Fruit fly (Drosophila melanogaster): Measurements from ENCODE around the gene CG34456.

Gene CG34456

DNA sequence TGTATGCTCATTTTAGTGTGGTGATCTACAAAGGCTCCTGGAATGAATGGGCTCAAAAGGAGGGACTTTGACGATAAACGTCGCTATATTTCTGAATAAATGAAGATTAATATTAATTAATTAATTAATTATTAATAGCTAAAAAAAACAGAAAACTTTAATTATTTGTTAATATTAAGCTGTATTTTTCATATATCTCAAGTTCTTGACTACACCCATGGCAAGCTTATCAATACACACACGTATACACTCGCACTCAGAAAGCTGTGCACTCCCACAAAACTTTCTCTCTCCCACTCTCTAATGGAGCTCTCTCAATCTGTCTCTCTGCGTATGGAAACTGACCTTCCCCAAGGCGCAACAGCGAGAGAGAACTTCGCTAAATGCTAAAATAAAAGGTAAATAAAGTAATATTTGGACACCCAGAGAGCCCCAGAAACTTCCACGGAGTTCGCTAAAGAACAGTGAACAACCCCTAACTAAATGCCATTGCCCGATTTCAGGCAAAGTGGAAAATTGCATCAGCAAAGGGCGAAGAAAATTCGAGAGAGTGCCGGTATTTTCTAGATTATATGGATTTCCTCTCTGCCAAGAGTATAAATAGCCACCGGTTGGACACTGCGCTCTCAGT, 11.6 kb downstream of the CG34456 start (continued):
- TF ChIP-seq CG3065 (GFP tag; optimal IDR thresholded peaks at IDR 0.05) (no peak), CG13624 (GFP tag; optimal IDR thresholded peaks at IDR 0.05) (no peak), CG6854 (GFP tag; optimal IDR thresholded peaks at IDR 0.05) (peak; percentile 66), CG43689 (GFP tag; IDR thresholded peaks at IDR 0.05) (no peak), chm (GFP tag; IDR thresholded peaks at IDR 0.05) (peak; percentile 57; the same call in 1 of the 2 replicates), NK7.1 (GFP tag; optimal IDR thresholded peaks at IDR 0.05) (no peak), CG7271 (tag; optimal IDR thresholded peaks at IDR 0.05) (peak; percentile 13), Ets65A (GFP tag) (no peak), CG3163 (GFP tag; optimal IDR thresholded peaks at IDR 0.05) (no peak), CG7987 (GFP tag; optimal IDR thresholded peaks at IDR 0.05) (peak; percentile 6), sisA (GFP tag; IDR thresholded peaks at IDR 0.05) (peak; percentile 72), CG8924 (tag; optimal IDR thresholded peaks at IDR 0.05) (peak; percentile 11), tap (tag; optimal IDR thresholded peaks at IDR 0.05) (peak; percentile 59), usp (GFP tag; optimal IDR thresholded peaks at IDR 0.05) (no peak), CG7928 (GFP tag; optimal IDR thresholded peaks at IDR 0.05) (peak; percentile 33), Dp (GFP tag; optimal IDR thresholded peaks at IDR 0.05) (no peak), Deaf1 (tag; optimal IDR thresholded peaks at IDR 0.05) (no peak), CG17186 (GFP tag; optimal IDR thresholded peaks at IDR 0.05) (no peak), CG31224 (GFP tag; IDR thresholded peaks at IDR 0.05) (peak; percentile 40; the same call in 1 of the 2 replicates), Optix (GFP tag; IDR thresholded peaks at IDR 0.05) (peak; percentile 56; the same call in 1 of the 3 replicates), CHES-1-like (GFP tag; optimal IDR thresholded peaks at IDR 0.05) (no peak), org-1 (GFP tag; optimal IDR thresholded peaks at IDR 0.05) (peak; percentile 55), bbx (GFP tag; IDR thresholded peaks at IDR 0.05; ENCODE audit: partially characterized antibody) (peak; percentile 64), CG13287 (GFP tag; IDR thresholded peaks at IDR 0.05; ENCODE audit: partially characterized antibody) (peak; percentile 52), hth (optimal IDR thresholded peaks at IDR 0.05) (no peak), ttk (GFP tag; IDR thresholded peaks at IDR 0.05) (no peak), Hey (tag; optimal IDR thresholded peaks at IDR 0.05) (no peak), sd (tag; optimal IDR thresholded peaks at IDR 0.05) (peak; percentile 66), wor (GFP tag; IDR thresholded peaks at IDR 0.05) (peak; percentile 46; the same call in 1 of the 2 replicates), CG10267 (tag; optimal IDR thresholded peaks at IDR 0.05) (peak; percentile 61), tin (GFP tag; optimal IDR thresholded peaks at IDR 0.05) (peak; percentile 43), CG14667 (GFP tag; IDR thresholded peaks at IDR 0.05) (0 out of 2 replicates have a peak, but pooled peaks have one; percentile 23), CG15696 (tag; optimal IDR thresholded peaks at IDR 0.05) (no peak), lov (optimal IDR thresholded peaks at IDR 0.05) (no peak), lov (GFP tag; IDR thresholded peaks at IDR 0.05) (peak; percentile 46; the same call in 1 of the 3 replicates), Mad (GFP tag; optimal IDR thresholded peaks at IDR 0.05) (peak; percentile 47), aop (GFP tag; IDR thresholded peaks at IDR 0.05) (no peak), CG4360 (GFP tag; IDR thresholded peaks at IDR 0.05) (0 out of 2 replicates have a peak, but pooled peaks have one; percentile 38), Atf3 (GFP tag; optimal IDR thresholded peaks at IDR 0.05) (no peak), lbe (GFP tag; optimal IDR thresholded peaks at IDR 0.05) (peak; percentile 74), CG17359 (tag; optimal IDR thresholded peaks at IDR 0.05) (peak; percentile 82), CG30020 (tag; optimal IDR thresholded peaks at IDR 0.05) (no peak), sc (optimal IDR thresholded peaks at IDR 0.05) (no peak), sc (GFP tag; optimal IDR thresholded peaks at IDR 0.05) (peak; percentile 55), sens-2 (GFP tag; IDR thresholded peaks at IDR 0.05) (peak; percentile 73), lab (GFP tag; optimal IDR thresholded peaks at IDR 0.05) (peak; percentile 88), Poxn (GFP tag; IDR thresholded peaks at IDR 0.05) (no peak), crol (GFP tag; IDR thresholded peaks at IDR 0.05) (no peak), CG2116 (GFP tag; optimal IDR thresholded peaks at IDR 0.05) (no peak), Rx (GFP tag; IDR thresholded peaks at IDR 0.05) (0 out of 2 replicates have a peak, but pooled peaks have one; percentile 7), cas (GFP tag; IDR thresholded peaks at IDR 0.05) (no peak; the same call in 1 of the 2 replicates)

Data from whole organism, embryonic.